Fruit fly (Drosophila melanogaster): Measurements from ENCODE around the gene CG33644.
A peak's percentile ranks its signal among the peaks of the same experiment; 100 is the strongest.

CG33644 gene

dm6 chr2L:13570982-13571426 is 39.1 kb downstream of the CG33644 start (continued):
- TF ChIP-seq lov (optimal IDR thresholded peaks at IDR 0.05) (no peak), lov (GFP tag; IDR thresholded peaks at IDR 0.05) (no peak), dm (GFP tag; optimal IDR thresholded peaks at IDR 0.05) (no peak), tx (GFP tag; optimal IDR thresholded peaks at IDR 0.05) (no peak), Eip74EF (GFP tag; optimal IDR thresholded peaks at IDR 0.05) (peak in 1 of 2 experiments; percentile 12), E2f2 (GFP tag; IDR thresholded peaks at IDR 0.05) (0 out of 2 replicates have a peak, but pooled peaks have one; percentile 14), Hr3 (GFP tag; optimal IDR thresholded peaks at IDR 0.05) (no peak), ems (GFP tag; optimal IDR thresholded peaks at IDR 0.05) (no peak), CG10274 (GFP tag; optimal IDR thresholded peaks at IDR 0.05) (no peak), sna (GFP tag; IDR thresholded peaks at IDR 0.05; ENCODE audit: partially characterized antibody) (no peak), H15 (GFP tag; IDR thresholded peaks at IDR 0.05) (0 out of 3 replicates have a peak, but pooled peaks have one; percentile 22), pho (GFP tag; optimal IDR thresholded peaks at IDR 0.05) (no peak), Ada2b (GFP tag; IDR thresholded peaks at IDR 0.05) (peak; percentile 5; the same call in 1 of the 2 replicates), bcd (GFP tag; optimal IDR thresholded peaks at IDR 0.05) (peak; percentile 28), CG42726 (GFP tag; IDR thresholded peaks at IDR 0.05; ENCODE audit: partially characterized antibody) (no peak), Lim3 (GFP tag; IDR thresholded peaks at IDR 0.05) (no peak), CG9817 (tag; optimal IDR thresholded peaks at IDR 0.05) (no peak), CG16779 (GFP tag; IDR thresholded peaks at IDR 0.05) (no peak), C15 (GFP tag; IDR thresholded peaks at IDR 0.05) (no peak), CG30403 (GFP tag; optimal IDR thresholded peaks at IDR 0.05) (peak; percentile 29), jumu (GFP tag; optimal IDR thresholded peaks at IDR 0.05) (no peak), Hr39 (optimal IDR thresholded peaks at IDR 0.05) (no peak), pfk (GFP tag; optimal IDR thresholded peaks at IDR 0.05) (no peak), ac (GFP tag; optimal IDR thresholded peaks at IDR 0.05) (no peak), CG10209 (GFP tag; optimal IDR thresholded peaks at IDR 0.05) (peak; percentile 43), oc (tag; optimal IDR thresholded peaks at IDR 0.05) (no peak), emc (GFP tag; optimal IDR thresholded peaks at IDR 0.05) (no peak), kni (GFP tag; optimal IDR thresholded peaks at IDR 0.05) (no peak), Optix (GFP tag; IDR thresholded peaks at IDR 0.05) (no peak), CG6683 (GFP tag; optimal IDR thresholded peaks at IDR 0.05) (no peak), Aef1 (GFP tag; IDR thresholded peaks at IDR 0.05) (no peak), CG9215 (GFP tag; IDR thresholded peaks at IDR 0.05) (no peak), pnt (GFP tag; optimal IDR thresholded peaks at IDR 0.05) (no peak), CG2116 (GFP tag; optimal IDR thresholded peaks at IDR 0.05) (no peak), CG8281 (tag; optimal IDR thresholded peaks at IDR 0.05) (no peak), CG9609 (GFP tag; optimal IDR thresholded peaks at IDR 0.05) (no peak), HLH54F (GFP tag; optimal IDR thresholded peaks at IDR 0.05) (no peak), CG7372 (GFP tag; IDR thresholded peaks at IDR 0.05) (no peak), gsb-n (tag; optimal IDR thresholded peaks at IDR 0.05) (peak; percentile 10), YL-1 (GFP tag; optimal IDR thresholded peaks at IDR 0.05) (no peak), Bdp1 (GFP tag; optimal IDR thresholded peaks at IDR 0.05) (no peak), ro (GFP tag; IDR thresholded peaks at IDR 0.05) (no peak), gcm2 (GFP tag; optimal IDR thresholded peaks at IDR 0.05) (no peak), NC2α (GFP tag; optimal IDR thresholded peaks at IDR 0.05) (no peak), CG16863 (GFP tag; optimal IDR thresholded peaks at IDR 0.05) (no peak), btn (GFP tag; optimal IDR thresholded peaks at IDR 0.05) (no peak), sc (optimal IDR thresholded peaks at IDR 0.05) (no peak), sc (GFP tag; optimal IDR thresholded peaks at IDR 0.05) (peak; percentile 5), CG17359 (tag; optimal IDR thresholded peaks at IDR 0.05) (peak; percentile 42), CG12104 (GFP tag; optimal IDR thresholded peaks at IDR 0.05) (peak; percentile 12), CG9876 (GFP tag; optimal IDR thresholded peaks at IDR 0.05) (no peak), CG17328 (GFP tag; IDR thresholded peaks at IDR 0.05) (no peak), CG1603 (tag; optimal IDR thresholded peaks at IDR 0.05) (no peak)

All from whole organism, embryonic.